Worm (Caenorhabditis elegans): ENCODE data around the gene thn-2.
A peak's percentile ranks its signal among the peaks of the same experiment; 100 is the strongest.

Gene thn-2

DNA sequence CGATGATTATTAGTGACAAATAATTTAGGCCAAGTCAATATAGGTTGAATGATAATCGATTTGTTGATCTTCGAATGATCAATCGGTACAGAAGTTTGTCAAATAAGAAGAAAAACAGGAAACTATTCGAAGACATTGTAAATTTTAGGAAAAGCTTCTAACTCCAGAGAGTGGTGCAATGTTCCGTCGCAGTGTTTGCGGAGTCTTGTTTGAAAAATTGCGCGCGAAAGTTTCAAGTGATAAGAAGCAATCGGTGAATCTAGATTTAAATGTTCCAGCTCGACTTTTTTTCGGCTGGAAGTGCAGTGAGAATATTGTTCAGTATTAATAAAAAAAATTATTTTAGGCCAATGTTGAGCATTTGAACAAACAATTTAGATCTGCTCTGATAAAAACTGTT is 48.3 kb upstream of the thn-2 start (continued):
- TF ChIP-seq nhr-237 (tag; optimal IDR thresholded peaks at IDR 0.05) (no peak), Y116A8C.19 (tag; optimal IDR thresholded peaks at IDR 0.05; ENCODE audit: borderline replicate concordance) (no peak), unc-62 (GFP tag; optimal IDR thresholded peaks at IDR 0.05) (no peak), C34B4.2 (tag; optimal IDR thresholded peaks at IDR 0.05) (no peak), lsy-2 (tag; optimal IDR thresholded peaks at IDR 0.05) (peak; percentile 25 to 43), dpl-1 (GFP tag; optimal IDR thresholded peaks at IDR 0.05) (peak; percentile 73 to 86 (median 85)), efl-1 (optimal IDR thresholded peaks at IDR 0.05) (peak; percentile 73 to 81), efl-1 (GFP tag; optimal IDR thresholded peaks at IDR 0.05 in 1 of 2) (peak; percentile 84 to 98)

DNA sequence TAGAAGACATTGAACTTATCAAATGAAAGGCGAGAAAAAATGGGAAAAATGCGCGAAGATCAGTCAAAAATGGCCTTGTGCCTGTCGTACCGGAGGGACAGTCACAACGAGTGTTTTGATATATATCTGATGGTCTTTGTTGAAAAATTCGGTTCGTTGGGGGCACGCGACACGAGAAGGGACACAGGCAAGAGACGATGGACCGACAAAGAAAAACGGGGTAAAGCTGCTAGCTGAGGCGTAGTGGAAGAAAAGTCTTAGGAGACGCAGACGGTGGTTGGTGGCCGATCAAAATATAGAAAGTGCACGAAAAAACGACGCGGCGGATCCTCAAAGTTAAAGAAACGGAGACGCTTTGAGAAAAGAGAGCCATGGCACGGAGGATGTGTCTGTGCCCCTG is 47.7 kb upstream of the thn-2 start:
- TF ChIP-seq lin-15B (tag; optimal IDR thresholded peaks at IDR 0.05) (no peak), pag-3 (tag; optimal IDR thresholded peaks at IDR 0.05; ENCODE audit: borderline replicate concordance, insufficient read depth) (no peak), vab-15 (tag; optimal IDR thresholded peaks at IDR 0.05) (no peak), ztf-11 (tag; optimal IDR thresholded peaks at IDR 0.05) (no peak), nhr-76 (tag; optimal IDR thresholded peaks at IDR 0.05) (no peak), nhr-47 (tag; optimal IDR thresholded peaks at IDR 0.05) (no peak), elt-3 (tag; optimal IDR thresholded peaks at IDR 0.05) (no peak), zag-1 (tag; optimal IDR thresholded peaks at IDR 0.05) (no peak), ces-1 (GFP tag; optimal IDR thresholded peaks at IDR 0.05) (no peak), efl-3 (GFP tag; optimal IDR thresholded peaks at IDR 0.05) (no peak), C04F5.9 (tag; optimal IDR thresholded peaks at IDR 0.05) (no peak), aha-1 (tag; optimal IDR thresholded peaks at IDR 0.05) (no peak), jun-1 (tag; optimal IDR thresholded peaks at IDR 0.05) (no peak), sup-37 (GFP tag; optimal IDR thresholded peaks at IDR 0.05) (no peak), ceh-8 (GFP tag; optimal IDR thresholded peaks at IDR 0.05) (no peak), dsc-1 (tag; optimal IDR thresholded peaks at IDR 0.05) (peak; percentile 12), elt-2 (tag; optimal IDR thresholded peaks at IDR 0.05) (no peak), irx-1 (tag; optimal IDR thresholded peaks at IDR 0.05) (no peak), swsn-7 (tag; optimal IDR thresholded peaks at IDR 0.05) (no peak), ztf-4 (tag; optimal IDR thresholded peaks at IDR 0.05) (no peak), lin-14 (GFP tag; optimal IDR thresholded peaks at IDR 0.05) (peak; percentile 76), egl-27 (tag; optimal IDR thresholded peaks at IDR 0.05) (no peak), ceh-63 (GFP tag; optimal IDR thresholded peaks at IDR 0.05) (no peak), rnt-1 (tag; optimal IDR thresholded peaks at IDR 0.05) (peak; percentile 54), C16A3.4 (tag; optimal IDR thresholded peaks at IDR 0.05) (no peak), tlp-1 (tag; optimal IDR thresholded peaks at IDR 0.05) (no peak), C34B4.2 (tag; optimal IDR thresholded peaks at IDR 0.05) (no peak), alr-1 (tag; optimal IDR thresholded peaks at IDR 0.05; ENCODE audit: borderline replicate concordance) (no peak), nhr-237 (tag; optimal IDR thresholded peaks at IDR 0.05) (no peak), isw-1 (GFP tag; IDR thresholded peaks at IDR 0.05) (no peak), aly-2 (tag; optimal IDR thresholded peaks at IDR 0.05) (no peak), dpl-1 (GFP tag; optimal IDR thresholded peaks at IDR 0.05) (peak in 2 of 3 experiments; percentile 1 to 36), hpl-2 (GFP tag; optimal IDR thresholded peaks at IDR 0.05) (no peak), pqm-1 (tag; optimal IDR thresholded peaks at IDR 0.05) (no peak), lir-3 (tag; optimal IDR thresholded peaks at IDR 0.05; ENCODE audit: poor library complexity) (no peak), zip-4 (GFP tag; optimal IDR thresholded peaks at IDR 0.05) (no peak), unc-62 (GFP tag; optimal IDR thresholded peaks at IDR 0.05) (no peak), ceh-90 (tag; optimal IDR thresholded peaks at IDR 0.05) (no peak), nhr-20 (tag; optimal IDR thresholded peaks at IDR 0.05) (peak; percentile 21), efl-1 (optimal IDR thresholded peaks at IDR 0.05) (peak; percentile 38 to 54), efl-1 (GFP tag; optimal IDR thresholded peaks at IDR 0.05 in 1 of 2) (peak; percentile 21 to 63), fkh-4 (tag; optimal IDR thresholded peaks at IDR 0.05; ENCODE audit: borderline replicate concordance) (no peak), tbx-2 (tag; optimal IDR thresholded peaks at IDR 0.05) (no peak), xbp-1 (tag; optimal IDR thresholded peaks at IDR 0.05) (no peak), egl-13 (tag; optimal IDR thresholded peaks at IDR 0.05) (no peak), fkh-8 (tag; optimal IDR thresholded peaks at IDR 0.05) (no peak), ama-1 (optimal IDR thresholded peaks at IDR 0.05) (no peak), nhr-77 (tag; optimal IDR thresholded peaks at IDR 0.05) (no peak)
